Fruit fly (Drosophila melanogaster) Kc167 (cell line): ENCODE data around the gene CG3225.

Source experiments
- Sin3A ChIP-seq: fragments of >200 bp; optimal IDR thresholded peaks from 2 replicates; lab custom pipeline; 2018; ENCODE audit warnings: missing external identifiers
- insv ChIP-seq: fragments of >200 bp; optimal IDR thresholded peaks from 3 replicates; lab custom pipeline; 2018; ENCODE audit warnings: missing external identifiers
- psq ChIP-seq: fragments of >200 bp; optimal IDR thresholded peaks from 2 replicates; lab custom pipeline; 2017; ENCODE audit warnings: missing external identifiers
- ttk ChIP-seq: sonication (Bioruptor generic); optimal IDR thresholded peaks from 2 replicates; lab custom pipeline; 2017; ENCODE audit warnings: missing external identifiers

DNA sequence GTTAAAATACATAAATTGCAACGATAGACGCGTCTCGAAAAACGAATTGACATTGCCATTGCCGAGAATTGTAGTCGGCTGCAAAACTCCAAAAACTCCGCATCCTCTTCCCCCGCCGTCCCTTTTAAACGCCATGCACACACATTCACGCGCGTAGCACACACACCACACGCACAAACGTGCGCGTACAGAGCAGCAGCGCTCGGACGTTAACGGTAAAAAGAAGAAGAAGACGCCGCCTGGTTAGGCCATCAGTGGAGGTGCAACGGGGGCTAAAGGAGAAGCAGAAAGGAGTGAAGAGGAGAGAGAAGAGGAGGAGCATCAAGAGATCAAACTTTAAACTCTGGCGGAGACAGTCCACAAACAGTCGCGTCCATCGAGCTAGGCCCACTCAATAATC lies 4.2 kb upstream of the CG3225 start:
- TF ChIP-seq insv (lab: Kevin White, UChicago) (no peak), Sin3A (lab: Kevin White, UChicago) (no peak), psq (no peak), ttk (no peak)
